Worm (Caenorhabditis elegans) whole organism, L4 larva: ENCODE results near the gene nhr-70.
A peak's percentile ranks its signal among the peaks of the same experiment; 100 is the strongest.

Experiments
- D1046.2 ChIP-seq: fragments of 200-800 bp; sonication (Bioruptor generic); IDR thresholded peaks from 2 replicates; pipeline ENCODE4 v1.3.6; 2022; ENCODE audit warnings: missing genetic modification characterization, missing compliant biosample characterization
- F49E8.2 ChIP-seq: sonication (generic microtip); optimal IDR thresholded peaks from 2 replicates; lab custom pipeline; 2016; ENCODE audit warnings: missing compliant biosample characterization, mild to moderate bottlenecking, missing genetic modification characterization, borderline replicate concordance
- T20F7.1 ChIP-seq: fragments of 200-800 bp; sonication (Bioruptor generic); optimal IDR thresholded peaks from 2 replicates; lab custom pipeline; 2018; ENCODE audit warnings: mild to moderate bottlenecking, missing genetic modification characterization, missing compliant biosample characterization
- T26A8.4 ChIP-seq: fragments of 200-800 bp; sonication (Bioruptor generic); IDR thresholded peaks from 2 replicates; pipeline ENCODE4 v1.3.6; 2022; ENCODE audit warnings: missing genetic modification characterization, missing compliant biosample characterization
- Y48G9A.11 ChIP-seq: fragments of 200-800 bp; sonication (Bioruptor generic); IDR thresholded peaks from 2 replicates; pipeline ENCODE4 v1.3.6; 2022; ENCODE audit warnings: missing genetic modification reagents, missing genetic modification characterization, missing compliant biosample characterization
- aha-1 ChIP-seq: fragments of 150-350 bp; peaks from one replicate; lab custom pipeline; 2014; ENCODE audit warnings: missing biosample characterization, missing genetic modification characterization
- aly-2 ChIP-seq: sonication (generic microtip); optimal IDR thresholded peaks from 2 replicates; lab custom pipeline; 2018; ENCODE audit warnings: missing biosample characterization, missing genetic modification characterization
- ama-1 ChIP-seq: fragments of 150-350 bp; optimal IDR thresholded peaks from 2 replicates; lab custom pipeline; 2014; ENCODE audit warnings: inconsistent platforms, mixed read lengths
- arid-1 ChIP-seq: fragments of 200-800 bp; sonication (Bioruptor generic); conservative IDR thresholded peaks from 2 replicates; pipeline ENCODE4 v1.3.6; 2022; ENCODE audit warnings: missing genetic modification reagents, missing genetic modification characterization, missing compliant biosample characterization
- attf-4 ChIP-seq: sonication (generic microtip); optimal IDR thresholded peaks from 3 replicates; lab custom pipeline; 2017; ENCODE audit warnings: missing biosample characterization, missing genetic modification characterization
- ceh-20 ChIP-seq: fragments of 200-800 bp; sonication (Bioruptor generic); IDR thresholded peaks from 2 replicates; pipeline ENCODE4 v1.3.6; 2022; ENCODE audit warnings: missing genetic modification reagents, missing genetic modification characterization, missing compliant biosample characterization
- ceh-28 ChIP-seq: fragments of 150-350 bp; optimal IDR thresholded peaks from 2 replicates; lab custom pipeline; 2014; ENCODE audit warnings: missing biosample characterization, missing genetic modification reagents, missing genetic modification characterization
- ceh-44 ChIP-seq: fragments of 200-800 bp; sonication (Bioruptor generic); IDR thresholded peaks from 2 replicates; pipeline ENCODE4 v1.3.6; 2022; ENCODE audit warnings: missing genetic modification reagents, missing genetic modification characterization, missing compliant biosample characterization
- cey-2 ChIP-seq: sonication (generic microtip); optimal IDR thresholded peaks from 3 replicates; lab custom pipeline; 2017; ENCODE audit warnings: missing genetic modification characterization, mild to moderate bottlenecking, missing compliant biosample characterization, antibody characterized with exemption, borderline replicate concordance; ENCODE audit not compliant: insufficient read depth
- daf-12 ChIP-seq: fragments of 150-350 bp; optimal IDR thresholded peaks from 2 replicates; lab custom pipeline; 2014; ENCODE audit warnings: missing biosample characterization, missing genetic modification reagents, missing genetic modification characterization
- dmd-6 ChIP-seq: fragments of 200-800 bp; sonication (Bioruptor generic); IDR thresholded peaks from 2 replicates; pipeline ENCODE4 v1.3.6; 2022; ENCODE audit warnings: missing genetic modification reagents, missing genetic modification characterization, missing compliant biosample characterization
- dpl-1 ChIP-seq: fragments of 150-350 bp; optimal IDR thresholded peaks from 2 replicates; lab custom pipeline; 2014; ENCODE audit warnings: missing biosample characterization, missing genetic modification reagents, missing genetic modification characterization
- dve-1 ChIP-seq: sonication (generic microtip); optimal IDR thresholded peaks from 2 replicates; lab custom pipeline; 2017; ENCODE audit warnings: antibody characterized with exemption, mild to moderate bottlenecking, missing genetic modification characterization, missing compliant biosample characterization; ENCODE audit not compliant: insufficient read depth
- egl-27 ChIP-seq: sonication (generic microtip); optimal IDR thresholded peaks from 3 replicates; lab custom pipeline; 2017; ENCODE audit warnings: missing biosample characterization, missing genetic modification reagents, missing genetic modification characterization
- egl-43 ChIP-seq: fragments of 200-800 bp; sonication (Bioruptor generic); IDR thresholded peaks from 2 replicates; pipeline ENCODE4 v1.3.6; 2022; ENCODE audit warnings: missing genetic modification reagents, missing genetic modification characterization, missing compliant biosample characterization
- hlh-11 ChIP-seq: fragments of 200-800 bp; sonication (Bioruptor generic); optimal IDR thresholded peaks from 2 replicates; lab custom pipeline; 2018; ENCODE audit warnings: mild to moderate bottlenecking, missing genetic modification characterization, missing compliant biosample characterization
- hlh-30 ChIP-seq: sonication (generic microtip); optimal IDR thresholded peaks from 2 replicates; lab custom pipeline; 2017; ENCODE audit warnings: antibody characterized with exemption, mild to moderate bottlenecking, missing genetic modification characterization, missing compliant biosample characterization; ENCODE audit not compliant: insufficient read depth
- lir-3 ChIP-seq: sonication (generic microtip); optimal IDR thresholded peaks from 2 replicates; lab custom pipeline; 2016; ENCODE audit warnings: mild to moderate bottlenecking, missing genetic modification characterization, missing compliant biosample characterization
- mep-1 ChIP-seq: fragments of 150-350 bp; sonication (generic microtip); optimal IDR thresholded peaks from 3 replicates; lab custom pipeline; 2014; ENCODE audit warnings: missing biosample characterization, missing genetic modification characterization
- mes-2 ChIP-seq: sonication (generic microtip); optimal IDR thresholded peaks from 2 replicates; lab custom pipeline; 2016; ENCODE audit warnings: missing genotype, mild to moderate bottlenecking, missing genetic modification characterization, missing compliant biosample characterization; ENCODE audit not compliant: poor library complexity, severe bottlenecking
- mxl-2 ChIP-seq: fragments of 200-800 bp; sonication (Bioruptor generic); conservative IDR thresholded peaks from 2 replicates; pipeline ENCODE4 v1.3.6; 2022; ENCODE audit warnings: missing genetic modification reagents, missing genetic modification characterization, missing compliant biosample characterization
- nhr-237 ChIP-seq: sonication (generic microtip); optimal IDR thresholded peaks from 2 replicates; lab custom pipeline; 2017; ENCODE audit warnings: missing biosample characterization, missing genetic modification characterization
- nhr-41 ChIP-seq: fragments of 200-800 bp; sonication (Bioruptor generic); IDR thresholded peaks from 2 replicates; pipeline ENCODE4 v1.3.6; 2022; ENCODE audit warnings: missing genetic modification reagents, missing genetic modification characterization, missing compliant biosample characterization
- nhr-42 ChIP-seq: fragments of 200-800 bp; sonication (Bioruptor generic); IDR thresholded peaks from 2 replicates; pipeline ENCODE4 v1.3.6; 2022; ENCODE audit warnings: missing genetic modification characterization, missing compliant biosample characterization
- nhr-48 ChIP-seq: sonication (generic microtip); optimal IDR thresholded peaks from 2 replicates; lab custom pipeline; 2016; ENCODE audit warnings: mild to moderate bottlenecking, missing genetic modification characterization, missing compliant biosample characterization
- nhr-77 ChIP-seq: fragments of 150-350 bp; optimal IDR thresholded peaks from 2 replicates; lab custom pipeline; 2014; ENCODE audit warnings: missing biosample characterization, missing genetic modification characterization
- php-3 ChIP-seq: fragments of 200-800 bp; sonication (Bioruptor generic); IDR thresholded peaks from 2 replicates; pipeline ENCODE4 v1.3.6; 2022; ENCODE audit warnings: missing genetic modification reagents, missing genetic modification characterization, missing compliant biosample characterization
- saeg-2 ChIP-seq: fragments of 200-800 bp; sonication (Bioruptor generic); IDR thresholded peaks from 2 replicates; pipeline ENCODE4 v1.3.6; 2022; ENCODE audit warnings: missing genetic modification reagents, missing genetic modification characterization, missing compliant biosample characterization
- sdz-12 ChIP-seq: fragments of 200-800 bp; sonication (Bioruptor generic); optimal IDR thresholded peaks from 2 replicates; lab custom pipeline; 2018; ENCODE audit warnings: mild to moderate bottlenecking, missing genetic modification characterization, missing compliant biosample characterization
- set-16 ChIP-seq: fragments of 200-800 bp; sonication (Bioruptor generic); IDR thresholded peaks from 2 replicates; pipeline ENCODE4 v1.3.6; 2022; ENCODE audit warnings: missing genetic modification reagents, missing genetic modification characterization, missing compliant biosample characterization
- snpc-4 ChIP-seq: fragments of 150-350 bp; optimal IDR thresholded peaks from 2 replicates; lab custom pipeline; 2014; ENCODE audit warnings: missing biosample characterization, missing genetic modification characterization
- spr-1 ChIP-seq: sonication (generic microtip); optimal IDR thresholded peaks from 2 replicates; lab custom pipeline; 2016; ENCODE audit warnings: mild to moderate bottlenecking, missing genetic modification characterization, missing compliant biosample characterization
- spr-3 ChIP-seq: fragments of 200-800 bp; sonication (Bioruptor generic); optimal IDR thresholded peaks from 2 replicates; lab custom pipeline; 2018; ENCODE audit warnings: mild to moderate bottlenecking, missing genetic modification characterization, missing compliant biosample characterization
- tag-97 ChIP-seq: fragments of 200-800 bp; sonication (Bioruptor generic); IDR thresholded peaks from 2 replicates; pipeline ENCODE4 v1.3.6; 2022; ENCODE audit warnings: missing genetic modification characterization, missing compliant biosample characterization
- unc-39 ChIP-seq: sonication (generic microtip); optimal IDR thresholded peaks from 2 replicates; lab custom pipeline; 2017; ENCODE audit warnings: missing biosample characterization, missing genetic modification characterization
- unc-62 ChIP-seq, 3 experiments: fragments of 150-350 bp in 1 of 3; sonication (generic microtip); optimal IDR thresholded peaks in 2 of 3; peaks in 1 of 3; 1 replicate in 1 of 3; 2 replicates in 2 of 3; lab custom pipeline; 2014 to 2017; ENCODE audit warnings: missing biosample characterization in 3 of 3, missing genetic modification characterization in 3 of 3, missing genetic modification reagents in 3 of 3, missing genotype in 1 of 3
- zag-1 ChIP-seq: fragments of 150-350 bp; optimal IDR thresholded peaks from 2 replicates; lab custom pipeline; 2014; ENCODE audit warnings: missing biosample characterization, missing genetic modification characterization
- zfp-3 ChIP-seq: fragments of 200-800 bp; sonication (Bioruptor generic); conservative IDR thresholded peaks from 2 replicates; pipeline ENCODE4 v1.3.6; 2022; ENCODE audit warnings: missing genetic modification reagents, missing genetic modification characterization, missing compliant biosample characterization

Gene nhr-70

DNA sequence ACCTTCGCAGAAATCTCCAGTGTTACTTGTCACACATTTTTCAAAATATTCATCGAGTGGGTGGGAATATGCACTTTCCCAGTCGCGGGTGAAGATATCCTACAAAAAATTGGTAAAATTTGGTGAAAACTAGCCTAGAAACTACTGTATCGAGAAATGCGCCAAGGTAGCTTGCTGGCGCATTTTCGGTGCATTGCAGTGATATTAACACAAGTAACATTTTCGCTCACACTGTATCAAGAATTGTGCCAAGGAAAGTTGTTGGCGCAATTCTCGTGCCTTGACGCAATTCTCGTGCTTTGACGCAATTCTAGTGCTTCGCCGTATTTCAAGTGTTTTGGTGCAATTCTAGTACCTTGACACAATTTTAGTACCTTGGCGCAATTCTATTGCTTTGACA is 43.2 kb upstream of the nhr-70 start (continued):
- TF ChIP-seq ceh-20 (GFP tag; lab: Robert Waterston, UW), result no peak
- no peak for TF ChIP-seq ceh-28 (tag; lab: Kevin White, UChicago)
- peak; percentile 89 for TF ChIP-seq aha-1 (tag; lab: Kevin White, UChicago)
- TF ChIP-seq daf-12, result no peak

DNA sequence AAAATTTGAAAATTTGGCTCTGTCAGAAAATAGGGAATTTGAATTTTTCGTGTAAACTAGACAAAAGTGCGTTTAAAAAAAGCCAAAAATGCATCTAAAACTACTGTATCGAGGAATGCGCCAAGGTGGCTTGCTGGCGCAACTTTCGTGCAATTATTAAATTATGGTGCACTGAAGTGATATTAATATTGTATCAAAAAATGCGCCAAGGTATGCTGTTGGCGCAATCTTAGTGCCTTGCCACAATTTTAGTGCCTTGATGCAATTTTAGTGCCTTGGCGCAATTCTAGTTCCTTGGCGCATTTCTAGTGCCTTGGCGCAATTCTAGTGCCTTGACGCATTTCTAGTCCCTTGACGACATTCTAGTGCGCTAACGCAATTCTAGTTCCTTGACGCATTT is 41.3 kb upstream of the nhr-70 start:
- no peak for TF ChIP-seq nhr-237
- peak; percentile 19; the same call in 1 of the 2 replicates for TF ChIP-seq mxl-2 (GFP tag; lab: Robert Waterston, UW)
- TF ChIP-seq hlh-11 (tag; lab: Kevin White, UChicago), result no peak
- no peak for TF ChIP-seq mep-1 (tag; lab: Kevin White, UChicago)
- TF ChIP-seq nhr-77 (tag; lab: Kevin White, UChicago), result peak; percentile 23
- TF ChIP-seq mes-2 (tag; lab: Kevin White, UChicago), result peak; percentile 8
- TF ChIP-seq F49E8.2 (tag; lab: Kevin White, UChicago), result no peak
- TF ChIP-seq saeg-2 (GFP tag; lab: Robert Waterston, UW), result 0 out of 2 replicates have a peak, but pooled peaks have one; percentile 37
- no peak for TF ChIP-seq arid-1 (GFP tag; lab: Robert Waterston, UW)
- TF ChIP-seq nhr-48 (tag; lab: Kevin White, UChicago), result peak; percentile 18
- TF ChIP-seq unc-62 (GFP tag; optimal IDR thresholded peaks at IDR 0.05 in 1 of 2; lab: Kevin White, UChicago), result peak in 1 of 2 experiments; percentile 88
- no peak for TF ChIP-seq unc-62 (tag; optimal IDR thresholded peaks at IDR 0.05; lab: Kevin White, UChicago)
- no peak for TF ChIP-seq unc-39
- TF ChIP-seq, all 104 proteins: peak for 6

DNA sequence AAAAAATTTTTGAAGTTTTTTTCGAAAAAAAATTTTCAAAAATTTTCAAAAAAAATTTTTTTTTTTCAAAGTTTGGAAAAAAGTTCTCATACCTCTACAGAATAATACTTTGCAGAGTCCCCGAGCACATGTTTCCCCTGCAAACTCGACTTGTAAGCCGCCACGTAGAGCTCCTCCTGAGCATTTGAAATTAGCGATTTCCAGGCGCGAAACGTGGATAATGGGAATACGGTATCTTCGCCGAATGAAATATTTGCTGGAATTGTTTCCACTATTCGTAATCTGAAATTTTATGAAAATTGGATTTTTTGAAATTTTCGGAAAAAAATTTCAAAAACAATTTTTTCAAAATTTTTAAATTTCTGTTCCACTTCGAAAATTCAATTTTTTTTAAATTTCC is 40.3 kb upstream of the nhr-70 start:
- TF ChIP-seq php-3 (GFP tag; lab: Robert Waterston, UW), result 0 out of 2 replicates have a peak, but pooled peaks have one; percentile 43
- peak; percentile 36; the same call in 1 of the 2 replicates for TF ChIP-seq T26A8.4 (GFP tag; lab: Robert Waterston, UW)
- 0 out of 2 replicates have a peak, but pooled peaks have one; percentile 12 for TF ChIP-seq zfp-3
- TF ChIP-seq sdz-12 (GFP tag; lab: Kevin White, UChicago), result peak; percentile 69
- TF ChIP-seq snpc-4 (tag; lab: Kevin White, UChicago), result no peak
- TF ChIP-seq dve-1 (tag; lab: Kevin White, UChicago), result peak; percentile 14
- no peak for TF ChIP-seq ama-1 (lab: Kevin White, UChicago)
- TF ChIP-seq spr-3 (GFP tag; lab: Kevin White, UChicago), result peak; percentile 44
- TF ChIP-seq nhr-42 (GFP tag; lab: Robert Waterston, UW), result 0 out of 2 replicates have a peak, but pooled peaks have one; percentile 15

DNA sequence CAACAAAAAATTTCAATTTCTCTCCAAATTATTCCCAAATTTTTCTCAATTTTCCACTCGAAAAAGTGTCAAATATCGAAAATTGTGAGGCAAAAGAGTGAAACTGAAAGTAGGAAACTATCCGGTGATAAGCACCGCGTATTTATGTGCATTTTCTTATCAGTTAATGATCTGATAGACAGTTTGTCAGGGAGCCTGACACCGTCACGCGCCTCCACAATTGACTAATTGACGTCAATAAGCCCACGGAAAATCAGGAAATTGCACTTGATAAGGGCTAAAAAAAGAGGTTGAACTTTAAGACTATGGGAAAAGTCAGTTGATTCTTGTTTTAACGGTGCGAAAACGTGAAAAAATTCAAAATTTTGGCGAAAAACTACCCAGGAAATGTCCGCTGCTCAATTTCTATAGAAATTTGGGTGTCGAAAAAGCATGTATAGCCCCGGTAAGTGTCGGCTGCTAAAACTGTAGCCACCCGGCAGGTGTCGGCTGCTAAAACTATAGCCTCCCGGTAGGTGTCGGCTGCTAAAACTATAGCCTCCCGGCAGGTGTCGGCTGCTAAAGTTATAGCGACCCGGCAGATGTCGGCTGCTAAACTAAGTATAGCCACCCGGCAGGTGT is 38.8 kb upstream of the nhr-70 start:
- TF ChIP-seq aly-2 (no peak), D1046.2 (GFP tag; lab: Robert Waterston, UW) (no peak), tag-97 (GFP tag; lab: Robert Waterston, UW) (no peak), egl-27 (tag; lab: Kevin White, UChicago) (no peak), dpl-1 (GFP tag; lab: Kevin White, UChicago) (no peak), saeg-2 (GFP tag; lab: Robert Waterston, UW) (no peak), set-16 (GFP tag; lab: Robert Waterston, UW) (0 out of 2 replicates have a peak, but pooled peaks have one; percentile 34), hlh-30 (tag; lab: Kevin White, UChicago) (peak; percentile 58), zag-1 (tag; lab: Kevin White, UChicago) (no peak), ceh-28 (tag; lab: Kevin White, UChicago) (no peak), dmd-6 (GFP tag; lab: Robert Waterston, UW) (peak; percentile 89), nhr-41 (GFP tag; lab: Robert Waterston, UW) (no peak), sdz-12 (GFP tag; lab: Kevin White, UChicago) (no peak), ceh-44 (GFP tag; lab: Robert Waterston, UW) (no peak), lir-3 (tag; lab: Kevin White, UChicago) (no peak), egl-43 (GFP tag; lab: Robert Waterston, UW) (no peak), cey-2 (tag; lab: Kevin White, UChicago) (no peak), T20F7.1 (GFP tag; lab: Kevin White, UChicago) (peak; percentile 30), Y48G9A.11 (GFP tag; lab: Robert Waterston, UW) (no peak), spr-1 (tag; lab: Kevin White, UChicago) (no peak), attf-4 (tag; lab: Kevin White, UChicago) (no peak), nhr-237 (no peak), daf-12 (no peak), zfp-3 (no peak), mep-1 (tag; lab: Kevin White, UChicago) (no peak)
